Fruit fly (Drosophila melanogaster): Measurements from ENCODE around the gene ninaC.

The ninaC gene

DNA sequence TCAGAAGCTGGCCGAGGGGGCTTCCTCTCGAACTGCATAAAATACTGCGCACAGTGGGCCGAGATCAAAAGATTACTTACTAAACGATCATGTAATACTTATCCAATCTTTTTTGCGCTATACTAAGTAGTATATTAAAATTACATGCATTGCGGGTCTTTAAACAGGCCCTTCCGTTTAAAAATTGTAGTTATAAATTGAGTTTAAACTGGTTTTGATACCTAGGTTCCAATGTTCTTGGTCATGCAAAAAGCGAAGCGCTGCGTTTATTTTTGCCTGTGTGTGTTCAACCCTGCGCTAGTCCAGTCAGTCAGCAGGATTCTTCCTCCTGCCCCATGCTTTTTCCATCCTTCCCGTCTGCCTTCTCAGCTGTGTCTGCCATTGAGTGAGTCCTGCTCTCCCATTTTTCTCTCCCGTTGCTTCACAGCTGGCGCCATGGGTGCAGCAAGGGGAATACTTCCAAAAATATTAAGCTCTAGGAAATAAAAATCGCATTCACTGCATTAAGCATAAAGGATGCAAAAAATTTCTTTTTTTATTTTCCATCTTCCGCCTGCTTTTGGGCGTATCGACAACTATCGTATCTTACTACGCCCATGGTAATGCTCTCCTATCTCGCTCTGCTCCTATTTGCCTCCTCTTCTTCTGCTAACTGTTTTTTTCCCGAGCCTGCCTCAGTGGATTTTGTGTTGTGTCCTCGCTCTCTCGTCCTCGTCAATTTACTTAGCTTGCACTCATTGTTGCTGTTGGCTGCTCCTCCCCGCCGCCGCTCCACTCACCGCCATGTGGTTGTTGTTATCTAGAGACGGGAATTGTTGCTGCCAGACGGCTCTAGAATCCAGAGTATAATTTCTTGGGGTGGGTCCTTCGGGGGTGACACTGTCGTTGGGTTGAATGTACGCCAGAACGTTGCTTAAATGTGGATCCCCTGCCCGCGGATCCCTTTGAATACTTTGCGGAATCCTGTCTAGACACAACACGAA is 43.1 kb downstream of the ninaC start:
- TF ChIP-seq CG8478 (optimal IDR thresholded peaks at IDR 0.05) (no peak), CTCF (optimal IDR thresholded peaks at IDR 0.05) (no peak)

dm6 chr2L:7422429-7423283 is 45.2 kb downstream of the ninaC start:
- TF ChIP-seq CG8478 (optimal IDR thresholded peaks at IDR 0.05) (no peak), CTCF (optimal IDR thresholded peaks at IDR 0.05) (no peak)

DNA sequence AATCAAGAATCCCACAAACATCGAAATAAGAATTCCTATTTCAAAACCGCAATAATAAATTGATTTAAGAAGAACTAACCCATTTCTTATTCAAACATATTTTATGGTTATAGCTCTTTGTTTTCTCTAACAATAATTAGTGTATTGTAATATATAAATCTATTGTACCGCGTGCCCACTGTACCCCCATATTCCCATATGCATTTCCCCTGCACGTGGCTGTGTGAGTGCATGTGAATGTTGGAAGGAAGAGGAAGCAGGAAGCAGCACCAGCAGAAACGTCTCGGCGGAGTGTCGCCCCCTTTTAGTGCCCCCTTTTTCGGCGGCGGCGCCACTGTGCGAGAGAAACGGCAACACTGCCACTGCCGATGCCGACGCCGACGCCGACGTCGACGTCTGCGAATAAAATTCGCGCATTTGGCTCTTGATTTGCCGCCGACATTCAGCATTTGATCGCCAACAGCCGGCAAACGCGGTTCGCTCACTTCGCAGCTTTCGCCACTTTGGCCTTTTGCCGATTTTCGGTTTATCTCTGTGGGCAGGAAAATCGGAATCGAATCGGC is 45.9 kb downstream of the ninaC start:
- no peak for TF ChIP-seq CG8478 (optimal IDR thresholded peaks at IDR 0.05)
- peak; percentile 78 to 79 for TF ChIP-seq CTCF (optimal IDR thresholded peaks at IDR 0.05)

DNA sequence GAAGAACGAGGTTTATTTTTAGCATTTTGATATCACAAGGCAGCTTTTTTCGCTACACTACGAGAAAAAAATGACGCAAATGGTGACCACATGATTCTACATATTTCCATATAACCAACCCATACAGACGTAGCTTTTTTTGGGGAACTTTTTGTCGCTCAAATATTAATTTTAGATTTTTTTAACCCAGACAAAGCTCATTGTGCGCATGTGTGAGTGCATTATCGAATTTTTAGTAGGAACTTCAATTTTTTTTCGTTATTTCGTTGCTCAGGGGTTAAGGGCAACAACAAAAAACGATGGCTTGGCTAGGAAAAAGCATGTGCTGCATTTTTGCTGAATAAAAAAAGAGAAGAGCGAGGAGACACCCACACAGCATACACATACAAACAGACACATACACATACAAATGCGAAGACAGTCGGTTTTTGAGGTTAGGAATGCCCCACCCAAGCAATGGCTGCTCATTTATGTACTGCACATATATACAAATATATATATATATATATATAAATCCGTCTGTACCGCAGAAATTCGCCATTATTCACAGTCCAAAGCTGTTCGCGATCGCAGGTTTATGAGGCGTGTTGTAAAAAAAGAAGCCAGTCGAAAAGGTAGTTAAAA is 46.9 kb downstream of the ninaC start:
- TF ChIP-seq CG8478 (optimal IDR thresholded peaks at IDR 0.05) (no peak), CTCF (optimal IDR thresholded peaks at IDR 0.05) (no peak)

DNA sequence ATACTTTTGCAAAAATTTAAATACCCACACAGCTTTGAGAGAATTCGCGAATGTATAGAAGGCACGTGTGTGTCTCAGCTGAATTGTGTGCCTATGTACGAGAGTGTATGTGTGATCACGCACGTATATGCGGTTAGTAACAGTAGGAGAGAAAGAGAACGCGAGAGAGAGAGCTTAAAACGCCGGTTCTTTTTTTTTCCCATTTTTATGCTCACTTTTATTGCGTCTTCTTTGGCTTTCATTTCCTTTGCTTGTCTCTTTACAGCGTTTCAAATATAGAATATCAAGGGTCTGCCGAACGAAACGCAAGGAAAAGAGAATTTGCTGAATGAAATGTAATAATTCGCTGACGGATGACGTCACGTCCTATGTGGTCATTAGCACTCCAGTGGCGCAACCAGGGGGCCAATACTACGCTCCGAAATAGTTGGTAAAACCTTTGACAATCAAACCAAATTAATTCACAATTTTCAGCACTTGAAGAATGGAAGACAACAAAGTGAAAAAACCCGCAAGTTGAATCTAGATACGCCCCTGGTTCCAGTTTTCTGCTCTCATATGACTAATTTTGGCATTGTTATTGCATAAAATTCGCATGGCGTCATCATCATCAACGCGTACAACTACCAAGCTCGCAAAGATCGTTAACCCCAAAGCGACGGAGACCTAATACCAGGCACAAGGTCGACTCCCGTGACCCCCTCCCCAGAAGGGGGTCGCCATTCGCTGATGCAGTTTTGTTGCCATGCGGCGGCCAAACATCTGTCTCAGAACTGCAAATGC is 47.6 kb downstream of the ninaC start:
- TF ChIP-seq CTCF (optimal IDR thresholded peaks at IDR 0.05) = no peak
- no peak for TF ChIP-seq CG8478 (optimal IDR thresholded peaks at IDR 0.05)

DNA sequence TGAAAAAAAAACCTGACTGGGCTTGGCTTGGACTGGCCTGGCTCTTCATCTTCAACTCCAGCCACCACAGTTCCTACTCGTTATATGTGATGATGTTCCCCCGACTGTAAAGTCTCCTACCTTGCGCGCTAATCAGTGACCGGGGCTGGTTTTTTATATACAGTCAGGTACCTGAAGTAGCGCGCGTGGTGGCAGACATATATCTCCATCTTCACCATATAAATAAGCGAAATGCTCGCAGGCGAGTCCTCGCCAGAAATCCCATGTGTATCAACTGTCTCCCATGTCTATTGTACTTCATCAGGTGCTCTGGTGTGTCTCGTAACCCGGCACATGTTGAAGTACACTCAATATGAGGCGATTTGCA is 48.2 kb downstream of the ninaC start:
- TF ChIP-seq CTCF (optimal IDR thresholded peaks at IDR 0.05) (no peak), CG8478 (optimal IDR thresholded peaks at IDR 0.05) (no peak)

- TF ChIP-seq CTCF (optimal IDR thresholded peaks at IDR 0.05) (no peak), CG8478 (optimal IDR thresholded peaks at IDR 0.05) (no peak)
Measured at dm6 chr2L:7426326-7427066, 49.0 kb downstream of the ninaC start, which contains the start of gene muc. Gene muc, plus strand, starts transcription at chr2L:7426866.

DNA sequence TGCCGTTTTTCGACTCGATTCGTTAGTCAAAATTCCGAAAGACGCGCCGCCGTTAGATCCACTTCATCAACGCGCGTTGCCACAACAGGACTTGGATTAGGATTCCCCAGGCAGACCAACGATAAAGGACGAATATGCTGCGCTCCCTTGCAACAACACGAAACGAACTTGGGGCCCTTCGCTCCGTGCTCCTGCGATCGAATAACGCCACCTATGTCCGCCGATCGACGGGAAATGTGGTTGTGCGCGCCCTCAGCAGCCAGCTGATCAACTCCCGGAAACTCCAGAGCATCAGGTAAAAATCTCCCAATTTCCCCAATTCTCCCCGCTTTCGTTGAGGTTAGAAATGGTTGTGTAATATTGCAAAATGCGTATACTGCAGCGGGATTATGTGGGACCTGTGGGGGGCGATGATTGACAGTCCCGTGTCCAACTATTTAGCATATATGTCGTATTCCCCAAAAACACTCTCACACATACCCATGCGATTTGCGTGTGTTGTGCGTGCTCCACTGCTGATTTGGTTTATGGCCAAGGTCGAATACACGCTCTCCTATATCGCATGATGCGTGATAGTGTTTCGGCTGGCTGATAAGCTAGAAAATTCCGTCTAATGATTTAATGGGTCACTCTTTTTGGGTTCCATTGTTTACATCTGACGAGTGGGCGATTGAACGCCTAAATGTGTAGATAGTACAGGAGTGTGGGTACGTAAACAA is 49.7 kb downstream of the ninaC start:
- TF ChIP-seq CTCF (optimal IDR thresholded peaks at IDR 0.05) = peak; percentile 43 to 60
- no peak for TF ChIP-seq CG8478 (optimal IDR thresholded peaks at IDR 0.05)

DNA sequence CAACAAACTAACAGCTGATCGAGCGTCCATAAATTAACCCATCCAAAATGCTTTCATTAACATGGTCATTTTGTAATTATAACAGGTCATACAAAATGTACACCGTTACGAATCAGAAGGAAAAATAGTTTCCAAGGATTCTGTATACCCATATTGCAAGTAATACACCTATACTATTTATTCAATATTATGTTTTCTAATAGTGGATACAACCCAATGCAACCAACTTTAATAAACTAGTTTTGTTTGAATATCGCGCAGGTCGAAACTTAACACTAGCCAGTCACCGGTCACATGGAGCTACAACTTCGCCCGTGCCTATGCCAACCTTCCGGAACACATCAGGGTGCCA is 50.3 kb downstream of the ninaC start:
- TF ChIP-seq CTCF (optimal IDR thresholded peaks at IDR 0.05) (no peak), CG8478 (optimal IDR thresholded peaks at IDR 0.05) (no peak)

DNA sequence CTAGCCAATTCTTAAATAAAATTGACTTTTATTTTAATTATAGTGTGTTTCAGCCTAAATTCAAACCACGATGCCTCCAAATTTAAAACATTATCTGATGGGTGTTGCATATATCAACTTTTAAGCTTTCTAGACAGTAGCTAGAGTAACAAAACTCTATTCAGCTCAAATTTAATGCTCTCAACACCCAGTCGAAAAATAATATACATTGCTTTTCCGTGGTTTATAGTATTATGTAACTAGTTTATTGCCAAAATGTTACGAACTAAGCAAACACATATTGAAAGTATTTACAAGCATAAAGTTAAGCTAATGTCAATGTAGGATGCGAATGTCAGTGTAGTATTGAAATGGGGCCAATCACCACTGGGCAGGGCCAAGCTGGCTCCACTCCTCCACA is 52.8 kb downstream of the ninaC start:
- no peak for TF ChIP-seq CG8478 (optimal IDR thresholded peaks at IDR 0.05)
- TF ChIP-seq CTCF (optimal IDR thresholded peaks at IDR 0.05) = no peak

DNA sequence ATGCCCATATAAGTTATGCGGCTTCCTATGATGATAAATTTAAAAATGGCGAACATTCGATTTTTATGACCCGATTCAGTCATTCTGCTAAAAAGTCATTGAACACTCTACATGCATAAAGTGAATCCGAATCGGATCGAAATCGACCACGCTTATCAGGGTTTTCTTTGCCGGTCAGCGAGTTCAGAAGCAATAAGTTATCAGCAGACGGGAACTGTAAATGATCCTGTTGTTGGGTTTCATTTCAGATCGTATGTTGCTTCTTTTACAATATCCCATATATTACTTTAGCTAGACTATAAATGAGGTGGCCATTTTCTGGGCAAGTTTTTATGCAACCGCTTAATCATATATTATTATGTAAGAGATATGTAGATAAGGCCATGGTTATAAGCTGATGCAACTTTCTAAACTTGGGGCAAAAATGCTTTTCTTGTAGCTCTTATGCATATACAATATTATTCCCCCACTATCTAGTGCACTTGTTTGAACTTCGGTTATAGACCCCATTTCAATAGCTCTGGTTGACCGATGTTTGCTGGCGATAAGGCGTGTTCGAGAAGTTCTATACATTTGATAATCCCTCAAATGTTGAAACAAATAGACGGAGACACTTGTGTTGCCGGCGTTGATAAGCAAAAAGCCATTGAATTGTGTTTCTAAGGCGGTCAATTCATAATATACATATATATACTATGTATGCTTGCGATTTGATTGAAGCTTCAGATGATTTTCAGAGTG is 54.5 kb downstream of the ninaC start:
- no peak for TF ChIP-seq CTCF (optimal IDR thresholded peaks at IDR 0.05)
- no peak for TF ChIP-seq CG8478 (optimal IDR thresholded peaks at IDR 0.05)

dm6 chr2L:7433337-7433956 is 55.9 kb downstream of the ninaC start, which contains the start of gene CG5958:
Gene CG5958, minus strand, starts transcription at chr2L:7433516.
- TF ChIP-seq CTCF (optimal IDR thresholded peaks at IDR 0.05) (no peak), CG8478 (optimal IDR thresholded peaks at IDR 0.05) (no peak)
